Fruit fly (Drosophila melanogaster) whole organism: ENCODE results near the gene CG16717.

Source experiments
- Dll ChIP-seq: fragments of >200 bp; optimal IDR thresholded peaks from 2 replicates; lab custom pipeline; 2017
- EcR ChIP-seq, 2 experiments: fragments of >200 bp; optimal IDR thresholded peaks; 2 replicates each; lab custom pipeline; 2017; ENCODE audit warnings: missing biosample characterization in 2 of 2, missing genetic modification characterization in 2 of 2, missing genetic modification reagents in 2 of 2

- no peak for TF ChIP-seq EcR (GFP tag; optimal IDR thresholded peaks at IDR 0.05; lab: Kevin White, UChicago)
- no peak for TF ChIP-seq Dll
Observed at dm6 chr3L:9714537-9715144, 35.6 kb downstream of the CG16717 start.
